Worm (Caenorhabditis elegans) whole organism, L3 larva: ENCODE results near the gene gpa-10.
A peak's percentile ranks its signal among the peaks of the same experiment; 100 is the strongest.

ENCODE experiments used
- R02D3.7 ChIP-seq: fragments of 150-350 bp; optimal IDR thresholded peaks from 2 replicates; lab custom pipeline; 2014; ENCODE audit warnings: missing biosample characterization, missing genetic modification characterization
- ZK546.5 ChIP-seq: sonication (generic microtip); optimal IDR thresholded peaks from 2 replicates; lab custom pipeline; 2017; ENCODE audit warnings: missing biosample characterization, missing genetic modification characterization
- ceh-16 ChIP-seq: sonication (generic microtip); optimal IDR thresholded peaks from 2 replicates; lab custom pipeline; 2017; ENCODE audit warnings: missing biosample characterization, missing genetic modification characterization
- ceh-28 ChIP-seq: fragments of 150-350 bp; optimal IDR thresholded peaks from 2 replicates; lab custom pipeline; 2014; ENCODE audit warnings: missing biosample characterization, missing genetic modification reagents, missing genetic modification characterization
- ceh-82 ChIP-seq: fragments of 150-350 bp; optimal IDR thresholded peaks from 2 replicates; lab custom pipeline; 2014; ENCODE audit warnings: missing biosample characterization, missing genetic modification characterization
- ceh-9 ChIP-seq: sonication (generic microtip); optimal IDR thresholded peaks from 2 replicates; lab custom pipeline; 2018; ENCODE audit warnings: missing biosample characterization, missing genetic modification characterization
- daf-12 ChIP-seq: fragments of 150-350 bp; optimal IDR thresholded peaks from 2 replicates; lab custom pipeline; 2014; ENCODE audit warnings: missing biosample characterization, missing genetic modification reagents, missing genetic modification characterization
- egl-27 ChIP-seq: sonication (generic microtip); optimal IDR thresholded peaks from 4 replicates; lab custom pipeline; 2017; ENCODE audit warnings: missing biosample characterization, missing genetic modification reagents, missing genetic modification characterization
- egl-5 ChIP-seq: fragments of 150-350 bp; optimal IDR thresholded peaks from 2 replicates; lab custom pipeline; 2017; ENCODE audit warnings: missing biosample characterization, missing genetic modification reagents, missing genetic modification characterization, inconsistent platforms
- elt-2 ChIP-seq: sonication (generic microtip); optimal IDR thresholded peaks from 2 replicates; lab custom pipeline; 2016; ENCODE audit warnings: missing genetic modification reagents, mild to moderate bottlenecking, missing genetic modification characterization, missing compliant biosample characterization
- elt-3 ChIP-seq, 3 experiments: fragments of 150-350 bp in 1 of 3; sonication (generic microtip) in 2 of 3; optimal IDR thresholded peaks; 2 replicates in 2 of 3; 4 replicates in 1 of 3; lab custom pipeline; 2014 to 2017; ENCODE audit warnings: missing biosample characterization in 3 of 3, missing genetic modification characterization in 3 of 3
- eor-1 ChIP-seq, 2 experiments: fragments of 150-350 bp; optimal IDR thresholded peaks; 2 replicates each; lab custom pipeline; 2014 to 2018; ENCODE audit warnings: missing biosample characterization in 2 of 2, missing genetic modification characterization in 2 of 2
- fkh-10 ChIP-seq: sonication (generic microtip); optimal IDR thresholded peaks from 2 replicates; lab custom pipeline; 2017; ENCODE audit warnings: missing biosample characterization, missing genetic modification reagents, missing genetic modification characterization
- jun-1 ChIP-seq: fragments of 150-350 bp; optimal IDR thresholded peaks from 2 replicates; lab custom pipeline; 2014; ENCODE audit warnings: missing biosample characterization, missing genetic modification reagents, missing genetic modification characterization
- lin-15B ChIP-seq: fragments of 150-350 bp; optimal IDR thresholded peaks from 2 replicates; lab custom pipeline; 2014; ENCODE audit warnings: missing biosample characterization, missing genetic modification characterization
- nfya-1 ChIP-seq: sonication (generic microtip); optimal IDR thresholded peaks from 2 replicates; lab custom pipeline; 2017; ENCODE audit warnings: missing genetic modification characterization, mild to moderate bottlenecking, missing compliant biosample characterization, antibody characterized with exemption, moderate library complexity; ENCODE audit not compliant: insufficient read depth
- nhr-23 ChIP-seq: fragments of 150-350 bp; optimal IDR thresholded peaks from 2 replicates; lab custom pipeline; 2014; ENCODE audit warnings: missing biosample characterization, missing genetic modification reagents, missing genetic modification characterization
- nhr-237 ChIP-seq: fragments of 150-350 bp; optimal IDR thresholded peaks from 2 replicates; lab custom pipeline; 2014; ENCODE audit warnings: missing biosample characterization, missing genetic modification characterization
- nhr-28 ChIP-seq: fragments of 150-350 bp; optimal IDR thresholded peaks from 2 replicates; lab custom pipeline; 2014; ENCODE audit warnings: missing biosample characterization, missing genetic modification characterization
- nhr-43 ChIP-seq: sonication (generic microtip); optimal IDR thresholded peaks from 2 replicates; lab custom pipeline; 2016; ENCODE audit warnings: mild to moderate bottlenecking, missing genetic modification characterization, missing compliant biosample characterization; ENCODE audit not compliant: poor library complexity, severe bottlenecking
- nhr-76 ChIP-seq: fragments of 150-350 bp; sonication (generic microtip); optimal IDR thresholded peaks from 5 replicates; lab custom pipeline; 2014; ENCODE audit warnings: missing biosample characterization, missing genetic modification characterization
- pha-4 ChIP-seq: fragments of 150-350 bp; optimal IDR thresholded peaks from 2 replicates; lab custom pipeline; 2014; ENCODE audit warnings: missing biosample characterization, missing genetic modification reagents, missing genetic modification characterization
- pqm-1 ChIP-seq: fragments of 150-350 bp; optimal IDR thresholded peaks from 2 replicates; lab custom pipeline; 2017; ENCODE audit warnings: missing biosample characterization, missing genetic modification characterization, inconsistent platforms
- skn-1 ChIP-seq: fragments of 150-350 bp; optimal IDR thresholded peaks from 2 replicates; lab custom pipeline; 2014; ENCODE audit warnings: missing biosample characterization, missing genetic modification characterization
- unc-39 ChIP-seq: sonication (generic microtip); optimal IDR thresholded peaks from 4 replicates; lab custom pipeline; 2017; ENCODE audit warnings: missing biosample characterization, missing genetic modification characterization
- unc-62 ChIP-seq: fragments of 150-350 bp; sonication (generic microtip); optimal IDR thresholded peaks from 4 replicates; lab custom pipeline; 2014; ENCODE audit warnings: missing biosample characterization, missing genetic modification reagents, missing genetic modification characterization
- zag-1 ChIP-seq: fragments of 150-350 bp; optimal IDR thresholded peaks from 2 replicates; lab custom pipeline; 2014; ENCODE audit warnings: missing biosample characterization, missing genetic modification characterization
- ztf-11 ChIP-seq: fragments of 150-350 bp; optimal IDR thresholded peaks from 2 replicates; lab custom pipeline; 2014; ENCODE audit warnings: missing biosample characterization, missing genetic modification characterization
- ztf-4 ChIP-seq: fragments of 150-350 bp; optimal IDR thresholded peaks from 2 replicates; lab custom pipeline; 2014; ENCODE audit warnings: missing biosample characterization, missing genetic modification characterization

The gpa-10 gene

ce11 chrV:6811863-6812262, 42.7 kb downstream of the gpa-10 start:
- peak; percentile 77 for TF ChIP-seq elt-2
- peak; percentile 77 for TF ChIP-seq pqm-1 (tag; lab: Kevin White, UChicago)
- TF ChIP-seq daf-12: no peak

ce11 chrV:6810091-6810490, 44.5 kb downstream of the gpa-10 start:
- TF ChIP-seq elt-2 (peak; percentile 54), nhr-28 (no peak), ceh-82 (tag; lab: Kevin White, UChicago) (no peak), unc-39 (no peak), egl-5 (no peak), fkh-10 (GFP tag; lab: Kevin White, UChicago) (no peak), pha-4 (peak; percentile 11), eor-1 (tag; optimal IDR thresholded peaks at IDR 0.05; lab: Kevin White, UChicago) (no peak), lin-15B (tag; lab: Kevin White, UChicago) (no peak), zag-1 (tag; lab: Kevin White, UChicago) (no peak), R02D3.7 (tag; lab: Kevin White, UChicago) (no peak), ceh-28 (tag; lab: Kevin White, UChicago) (no peak), pqm-1 (tag; lab: Kevin White, UChicago) (peak; percentile 21), nfya-1 (no peak), egl-27 (tag; lab: Kevin White, UChicago) (no peak), elt-3 (tag; optimal IDR thresholded peaks at IDR 0.05; lab: Kevin White, UChicago) (no peak), nhr-76 (tag; lab: Kevin White, UChicago) (no peak), unc-62 (GFP tag; lab: Kevin White, UChicago) (no peak), nhr-237 (tag; lab: Kevin White, UChicago) (no peak)

ce11 chrV:6808962-6809361, 45.6 kb downstream of the gpa-10 start, which contains the start of gene dmsr-16:
dmsr-16 (minus strand) TSS chrV:6809062.
- no peak for TF ChIP-seq ZK546.5
- no peak for TF ChIP-seq elt-3 (tag; optimal IDR thresholded peaks at IDR 0.05; lab: Kevin White, UChicago)
- TF ChIP-seq unc-62 (GFP tag; lab: Kevin White, UChicago): no peak
- no peak for TF ChIP-seq egl-5
- TF ChIP-seq nhr-43: no peak
- TF ChIP-seq R02D3.7 (tag; lab: Kevin White, UChicago): no peak

- no peak for TF ChIP-seq ceh-16 (tag; lab: Kevin White, UChicago)
- TF ChIP-seq nhr-23 (tag; lab: Kevin White, UChicago): no peak
Measured at ce11 chrV:6806340-6806739, 48.3 kb downstream of the gpa-10 start, which contains the start of gene dmsr-12. dmsr-12 (minus strand) TSS chrV:6806440.

DNA sequence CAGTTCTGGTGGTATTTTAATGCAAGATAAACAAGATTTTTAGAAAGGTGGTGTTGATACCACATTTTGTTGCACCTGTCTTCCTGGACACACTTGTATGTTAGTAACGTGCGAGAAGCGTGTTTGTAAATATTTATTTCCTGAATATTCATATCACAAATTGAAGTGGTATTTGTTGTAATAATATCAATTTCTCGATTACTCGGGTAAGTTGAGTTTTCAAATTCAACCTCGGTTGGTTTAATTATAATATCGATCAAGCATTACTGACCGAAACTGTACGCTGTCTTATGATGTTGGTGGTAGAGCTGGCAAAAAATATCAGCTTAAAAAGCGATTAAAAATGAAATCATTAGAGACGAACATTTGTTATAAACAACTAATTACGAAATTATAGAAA, 50.6 kb downstream of the gpa-10 start, which contains the start of gene dmsr-11:
TSS of gene dmsr-11 (minus strand) at position 101 of the 400 bp plus-strand sequence.
- TF ChIP-seq ztf-4 (tag; lab: Kevin White, UChicago): no peak
- TF ChIP-seq ceh-9: no peak
- TF ChIP-seq nhr-28: no peak
- TF ChIP-seq elt-3 (tag; optimal IDR thresholded peaks at IDR 0.05; lab: Kevin White, UChicago): no peak
- TF ChIP-seq elt-2: no peak
- TF ChIP-seq unc-62 (GFP tag; lab: Kevin White, UChicago): no peak
- no peak for TF ChIP-seq ztf-11 (tag; lab: Kevin White, UChicago)
- TF ChIP-seq daf-12: no peak
- no peak for TF ChIP-seq skn-1 (tag; lab: Kevin White, UChicago)
- TF ChIP-seq zag-1 (tag; lab: Kevin White, UChicago): no peak
- TF ChIP-seq jun-1 (tag; lab: Kevin White, UChicago): no peak
- TF ChIP-seq, all 47 proteins: peak for 0
